Worm (Caenorhabditis elegans) whole organism, late embryonic: ENCODE measurements around the gene mask-1.

ENCODE experiments used
- C38D4.7 ChIP-seq: fragments of 200-800 bp; sonication (Bioruptor generic); optimal IDR thresholded peaks from 2 replicates; lab custom pipeline; 2018; ENCODE audit warnings: mild to moderate bottlenecking, missing genetic modification characterization, moderate library complexity, missing compliant biosample characterization
- F13H6.1 ChIP-seq: sonication (generic microtip); optimal IDR thresholded peaks from 2 replicates; lab custom pipeline; 2016; ENCODE audit warnings: missing genetic modification characterization, missing compliant biosample characterization
- K02D7.2 ChIP-seq: sonication (generic microtip); optimal IDR thresholded peaks from 2 replicates; lab custom pipeline; 2017; ENCODE audit warnings: mild to moderate bottlenecking, missing genetic modification characterization, missing compliant biosample characterization
- K09A11.1 ChIP-seq: sonication (generic microtip); optimal IDR thresholded peaks from 2 replicates; lab custom pipeline; 2017; ENCODE audit warnings: antibody characterized with exemption, mild to moderate bottlenecking, missing genetic modification characterization, missing compliant biosample characterization; ENCODE audit not compliant: insufficient read depth
- Y22D7AL.16 ChIP-seq: sonication (generic microtip); optimal IDR thresholded peaks from 2 replicates; lab custom pipeline; 2016; ENCODE audit warnings: missing genetic modification characterization, missing compliant biosample characterization
- ahr-1 ChIP-seq: sonication (generic microtip); optimal IDR thresholded peaks from 2 replicates; lab custom pipeline; 2016; ENCODE audit warnings: missing genetic modification characterization, missing compliant biosample characterization
- ceh-14 ChIP-seq: sonication (generic microtip); optimal IDR thresholded peaks from 2 replicates; lab custom pipeline; 2016; ENCODE audit warnings: missing genotype, missing genetic modification characterization, missing compliant biosample characterization
- ceh-22 ChIP-seq: sonication (generic microtip); optimal IDR thresholded peaks from 2 replicates; lab custom pipeline; 2017; ENCODE audit warnings: missing biosample characterization, missing genetic modification characterization
- ceh-24 ChIP-seq: sonication (generic microtip); optimal IDR thresholded peaks from 2 replicates; lab custom pipeline; 2016; ENCODE audit warnings: mild to moderate bottlenecking, missing genetic modification characterization, missing compliant biosample characterization
- ceh-30 ChIP-seq: fragments of 150-350 bp; optimal IDR thresholded peaks from 2 replicates; lab custom pipeline; 2014; ENCODE audit warnings: missing biosample characterization, missing genetic modification characterization
- ceh-45 ChIP-seq: fragments of 200-800 bp; sonication (Bioruptor generic); IDR thresholded peaks from 2 replicates; pipeline ENCODE4 v1.3.6; 2022; ENCODE audit warnings: missing genetic modification reagents, missing genetic modification characterization, missing compliant biosample characterization
- ceh-6 ChIP-seq: fragments of 200-800 bp; sonication (Bioruptor generic); optimal IDR thresholded peaks from 2 replicates; lab custom pipeline; 2018; ENCODE audit warnings: mild to moderate bottlenecking, missing genetic modification characterization, missing compliant biosample characterization
- ceh-9 ChIP-seq: sonication (generic microtip); optimal IDR thresholded peaks from 2 replicates; lab custom pipeline; 2016; ENCODE audit warnings: mild to moderate bottlenecking, missing genetic modification characterization, inconsistent platforms, missing compliant biosample characterization
- dmd-4 ChIP-seq: sonication (generic microtip); optimal IDR thresholded peaks from 2 replicates; lab custom pipeline; 2016; ENCODE audit warnings: borderline replicate concordance, missing genetic modification characterization, missing compliant biosample characterization
- dve-1 ChIP-seq: sonication (generic microtip); optimal IDR thresholded peaks from 2 replicates; lab custom pipeline; 2017; ENCODE audit warnings: antibody characterized with exemption, mild to moderate bottlenecking, missing genetic modification characterization, missing compliant biosample characterization
- elt-2 ChIP-seq: sonication (generic microtip); optimal IDR thresholded peaks from 2 replicates; lab custom pipeline; 2016; ENCODE audit warnings: missing genetic modification reagents, missing genetic modification characterization, missing compliant biosample characterization
- elt-4 ChIP-seq: sonication (generic microtip); optimal IDR thresholded peaks from 2 replicates; lab custom pipeline; 2016; ENCODE audit warnings: missing genetic modification characterization, missing compliant biosample characterization
- ets-4 ChIP-seq: sonication (generic microtip); optimal IDR thresholded peaks from 2 replicates; lab custom pipeline; 2016; ENCODE audit warnings: missing genetic modification characterization, missing compliant biosample characterization
- fkh-10 ChIP-seq: fragments of 150-350 bp; optimal IDR thresholded peaks from 2 replicates; lab custom pipeline; 2014; ENCODE audit warnings: missing biosample characterization, missing genetic modification reagents, missing genetic modification characterization
- gmeb-2 ChIP-seq: sonication (generic microtip); optimal IDR thresholded peaks from 2 replicates; lab custom pipeline; 2016; ENCODE audit warnings: missing genetic modification characterization, inconsistent platforms, missing compliant biosample characterization
- hlh-13 ChIP-seq: fragments of 200-800 bp; sonication (Bioruptor generic); optimal IDR thresholded peaks from 2 replicates; lab custom pipeline; 2018; ENCODE audit warnings: mild to moderate bottlenecking, missing genetic modification characterization, missing compliant biosample characterization
- hlh-15 ChIP-seq: sonication (generic microtip); optimal IDR thresholded peaks from 2 replicates; lab custom pipeline; 2016; ENCODE audit warnings: missing genetic modification characterization, missing compliant biosample characterization
- hlh-6 ChIP-seq: sonication (generic microtip); optimal IDR thresholded peaks from 2 replicates; lab custom pipeline; 2016; ENCODE audit warnings: missing genotype, missing genetic modification characterization, missing compliant biosample characterization
- hlh-8 ChIP-seq: sonication (generic microtip); optimal IDR thresholded peaks from 2 replicates; lab custom pipeline; 2016; ENCODE audit warnings: missing genotype, missing genetic modification characterization, missing compliant biosample characterization
- lin-11 ChIP-seq: fragments of 200-800 bp; sonication (Bioruptor generic); optimal IDR thresholded peaks from 2 replicates; lab custom pipeline; 2018; ENCODE audit warnings: mild to moderate bottlenecking, missing genetic modification characterization, missing compliant biosample characterization
- nfya-1 ChIP-seq: sonication (generic microtip); optimal IDR thresholded peaks from 2 replicates; lab custom pipeline; 2017; ENCODE audit warnings: missing genetic modification characterization, mild to moderate bottlenecking, missing compliant biosample characterization, antibody characterized with exemption, moderate library complexity
- nhr-232 ChIP-seq: sonication (generic microtip); optimal IDR thresholded peaks from 2 replicates; lab custom pipeline; 2016; ENCODE audit warnings: missing genetic modification characterization, missing compliant biosample characterization
- odd-2 ChIP-seq: sonication (generic microtip); optimal IDR thresholded peaks from 2 replicates; lab custom pipeline; 2017; ENCODE audit warnings: antibody characterized with exemption, mild to moderate bottlenecking, missing genetic modification characterization, missing compliant biosample characterization
- pag-3 ChIP-seq: sonication (generic microtip); optimal IDR thresholded peaks from 2 replicates; lab custom pipeline; 2016; ENCODE audit warnings: missing compliant biosample characterization, missing genetic modification characterization, borderline replicate concordance
- pax-1 ChIP-seq: fragments of 150-350 bp; optimal IDR thresholded peaks from 2 replicates; lab custom pipeline; 2014; ENCODE audit warnings: missing biosample characterization, missing genetic modification characterization
- pha-4 ChIP-seq: fragments of 150-350 bp; optimal IDR thresholded peaks from 2 replicates; lab custom pipeline; 2018; ENCODE audit warnings: missing biosample characterization, missing genetic modification reagents, missing genetic modification characterization
- pqm-1 ChIP-seq: sonication (generic microtip); optimal IDR thresholded peaks from 2 replicates; lab custom pipeline; 2016; ENCODE audit warnings: missing genetic modification characterization, missing compliant biosample characterization
- ref-2 ChIP-seq: sonication (generic microtip); optimal IDR thresholded peaks from 2 replicates; lab custom pipeline; 2016; ENCODE audit warnings: missing genetic modification characterization, missing compliant biosample characterization
- sox-2 ChIP-seq: fragments of 200-800 bp; sonication (Bioruptor generic); IDR thresholded peaks from 2 replicates; pipeline ENCODE4 v1.3.6; 2022; ENCODE audit warnings: missing genetic modification reagents, missing genetic modification characterization, missing compliant biosample characterization
- sox-4 ChIP-seq: sonication (generic microtip); optimal IDR thresholded peaks from 2 replicates; lab custom pipeline; 2017; ENCODE audit warnings: mild to moderate bottlenecking, missing genetic modification characterization, inconsistent platforms, missing compliant biosample characterization
- syd-9 ChIP-seq: sonication (generic microtip); optimal IDR thresholded peaks from 2 replicates; lab custom pipeline; 2016; ENCODE audit warnings: mild to moderate bottlenecking, missing genetic modification characterization, moderate library complexity, missing compliant biosample characterization
- tbx-2 ChIP-seq: sonication (generic microtip); optimal IDR thresholded peaks from 2 replicates; lab custom pipeline; 2016; ENCODE audit warnings: missing genetic modification characterization, missing compliant biosample characterization
- unc-42 ChIP-seq: sonication (generic microtip); optimal IDR thresholded peaks from 2 replicates; lab custom pipeline; 2016; ENCODE audit warnings: missing genotype, missing genetic modification characterization, missing compliant biosample characterization

The mask-1 gene

ce11 chrIV:10346948-10347347, 27.8 kb upstream of the mask-1 start:
- TF ChIP-seq ceh-6 (GFP tag; lab: Kevin White, UChicago) (no peak), fkh-10 (no peak), nfya-1 (no peak), ceh-9 (tag; lab: Kevin White, UChicago) (no peak), K09A11.1 (tag; lab: Kevin White, UChicago) (no peak), hlh-15 (tag; lab: Kevin White, UChicago) (no peak), hlh-8 (tag; lab: Kevin White, UChicago) (no peak), pag-3 (no peak), pqm-1 (tag; lab: Kevin White, UChicago) (no peak), ets-4 (tag; lab: Kevin White, UChicago) (no peak), lin-11 (tag; lab: Kevin White, UChicago) (no peak), ceh-30 (tag; lab: Kevin White, UChicago) (no peak), syd-9 (tag; lab: Kevin White, UChicago) (no peak), ceh-24 (tag; lab: Kevin White, UChicago) (no peak), pha-4 (tag; lab: Kevin White, UChicago) (no peak), unc-42 (no peak), K02D7.2 (tag; lab: Kevin White, UChicago) (no peak), tbx-2 (tag; lab: Kevin White, UChicago) (no peak), ref-2 (no peak)

ce11 chrIV:10347528-10347927, 27.2 kb upstream of the mask-1 start:
- TF ChIP-seq pax-1 (tag; lab: Kevin White, UChicago), result no peak
- TF ChIP-seq sox-2, result no peak
- peak; percentile 40 for TF ChIP-seq unc-42
- TF ChIP-seq elt-4 (tag; lab: Kevin White, UChicago), result no peak
- TF ChIP-seq ceh-14 (tag; lab: Kevin White, UChicago), result peak; percentile 51
- TF ChIP-seq hlh-6 (tag; lab: Kevin White, UChicago), result no peak

ce11 chrIV:10349871-10350640, 24.6 kb upstream of the mask-1 start, which contains the start of the genes unc-43 and Y43C5B.3:
Gene unc-43 (minus strand): TSS chrIV:10350217.
Gene Y43C5B.3 (plus strand): TSS chrIV:10350590.
- no peak for TF ChIP-seq K09A11.1 (tag; lab: Kevin White, UChicago)
- no peak for TF ChIP-seq F13H6.1 (tag; lab: Kevin White, UChicago)
- no peak for TF ChIP-seq ahr-1 (tag; lab: Kevin White, UChicago)
- TF ChIP-seq C38D4.7 (GFP tag; lab: Kevin White, UChicago), result no peak
- no peak for TF ChIP-seq gmeb-2 (tag; lab: Kevin White, UChicago)
- no peak for TF ChIP-seq fkh-10
- TF ChIP-seq nhr-232, result no peak
- no peak for TF ChIP-seq dmd-4 (tag; lab: Kevin White, UChicago)
- TF ChIP-seq ceh-14 (tag; lab: Kevin White, UChicago), result no peak
- no peak for TF ChIP-seq pax-1 (tag; lab: Kevin White, UChicago)
- no peak for TF ChIP-seq hlh-8 (tag; lab: Kevin White, UChicago)
- no peak for TF ChIP-seq hlh-13 (GFP tag; lab: Kevin White, UChicago)
- TF ChIP-seq ceh-22 (tag; lab: Kevin White, UChicago), result no peak
- no peak for TF ChIP-seq dve-1 (tag; lab: Kevin White, UChicago)
- TF ChIP-seq odd-2 (tag; lab: Kevin White, UChicago), result no peak
- TF ChIP-seq sox-4 (tag; lab: Kevin White, UChicago), result no peak
- no peak for TF ChIP-seq ceh-45
- TF ChIP-seq elt-2 (tag; lab: Kevin White, UChicago), result no peak
- no peak for TF ChIP-seq Y22D7AL.16
